Fruit fly (Drosophila melanogaster) whole organism, embryonic: ENCODE data around the gene Coq2.

Experiments used
- Antp ChIP-seq: fragments of 200-800 bp; sonication (Bioruptor generic); optimal IDR thresholded peaks from 3 replicates; lab custom pipeline; 2016; ENCODE audit warnings: missing biosample characterization, missing genetic modification characterization
- BtbVII ChIP-seq: fragments of 200-800 bp; sonication (Bioruptor generic); optimal IDR thresholded peaks from 3 replicates; lab custom pipeline; 2017; ENCODE audit warnings: missing biosample characterization, mild to moderate bottlenecking, missing genetic modification characterization
- CG11247 ChIP-seq: fragments of 200-800 bp; sonication (Bioruptor generic); IDR thresholded peaks from 2 replicates; pipeline ENCODE4 v1.3.6; 2022; ENCODE audit warnings: missing biosample characterization, missing genetic modification characterization
- CG12155 ChIP-seq: fragments of 200-800 bp; sonication (Bioruptor generic); optimal IDR thresholded peaks from 3 replicates; lab custom pipeline; 2016; ENCODE audit warnings: missing biosample characterization, missing genetic modification characterization
- CG12744 ChIP-seq: fragments of 200-800 bp; sonication (Bioruptor generic); optimal IDR thresholded peaks from 2 replicates; lab custom pipeline; 2016; ENCODE audit warnings: missing biosample characterization, missing genetic modification characterization
- CG13123 ChIP-seq: fragments of 200-800 bp; sonication (Bioruptor generic); optimal IDR thresholded peaks from 2 replicates; lab custom pipeline; 2016; ENCODE audit warnings: missing biosample characterization, missing genetic modification characterization
- CG15479 ChIP-seq: fragments of 200-800 bp; sonication (Bioruptor generic); optimal IDR thresholded peaks from 3 replicates; lab custom pipeline; 2019; ENCODE audit warnings: missing biosample characterization, mild to moderate bottlenecking, missing genetic modification characterization, moderate library complexity
- CG17612 ChIP-seq: fragments of 200-800 bp; sonication (Bioruptor generic); IDR thresholded peaks from 2 replicates; pipeline ENCODE4 v1.3.6; 2022; ENCODE audit warnings: missing biosample characterization, missing genetic modification characterization
- CG17802 ChIP-seq: fragments of 200-800 bp; sonication (Bioruptor generic); optimal IDR thresholded peaks from 2 replicates; lab custom pipeline; 2018; ENCODE audit warnings: missing biosample characterization, mild to moderate bottlenecking, missing genetic modification characterization, moderate library complexity
- CG18262 ChIP-seq: fragments of 200-800 bp; optimal IDR thresholded peaks from 3 replicates; lab custom pipeline; 2019; ENCODE audit warnings: missing biosample characterization, mild to moderate bottlenecking, missing genetic modification characterization, moderate library complexity
- CG33557 ChIP-seq: fragments of 200-800 bp; sonication (Bioruptor generic); optimal IDR thresholded peaks from 2 replicates; lab custom pipeline; 2019; ENCODE audit warnings: missing biosample characterization, mild to moderate bottlenecking, missing genetic modification characterization, moderate library complexity
- CG4360 ChIP-seq: fragments of 200-800 bp; sonication (Bioruptor generic); IDR thresholded peaks from 2 replicates; pipeline ENCODE4 v1.3.6; 2022; ENCODE audit warnings: missing biosample characterization, missing genetic modification characterization
- CG5180 ChIP-seq: fragments of 200-800 bp; sonication (Bioruptor generic); optimal IDR thresholded peaks from 3 replicates; lab custom pipeline; 2017; ENCODE audit warnings: missing biosample characterization, missing genetic modification characterization, mild to moderate bottlenecking, moderate library complexity, missing genetic modification reagents
- CG7372 ChIP-seq: fragments of 200-800 bp; sonication (Bioruptor generic); IDR thresholded peaks from 2 replicates; pipeline ENCODE4 v1.3.6; 2022; ENCODE audit warnings: missing biosample characterization, missing genetic modification characterization
- CG7839 ChIP-seq: fragments of 200-800 bp; sonication (Bioruptor generic); optimal IDR thresholded peaks from 3 replicates; lab custom pipeline; 2018; ENCODE audit warnings: missing biosample characterization, mild to moderate bottlenecking, missing genetic modification characterization, moderate library complexity
- CG8290 ChIP-seq, 3 experiments: fragments of 200-800 bp; sonication (Bioruptor generic); optimal IDR thresholded peaks; 2 replicates each; lab custom pipeline; 2016 to 2019; ENCODE audit warnings: missing biosample characterization in 3 of 3, missing genetic modification characterization in 3 of 3, mild to moderate bottlenecking in 2 of 3, moderate library complexity in 1 of 3
- CG9215 ChIP-seq: fragments of 200-800 bp; sonication (Bioruptor generic); IDR thresholded peaks from 2 replicates; pipeline ENCODE4 v1.3.6; 2022; ENCODE audit warnings: missing biosample characterization, missing genetic modification characterization
- Dll ChIP-seq: fragments of 200-800 bp; sonication (Bioruptor generic); IDR thresholded peaks from 4 replicates; pipeline ENCODE4 v1.3.6; 2022; ENCODE audit warnings: missing biosample characterization, missing genetic modification characterization; ENCODE audit not compliant: partially characterized antibody
- Fer3 ChIP-seq: fragments of 200-800 bp; sonication (Bioruptor generic); optimal IDR thresholded peaks from 2 replicates; lab custom pipeline; 2018; ENCODE audit warnings: missing biosample characterization, mild to moderate bottlenecking, missing genetic modification characterization, moderate library complexity
- GATAe ChIP-seq: fragments of 200-800 bp; sonication (Bioruptor generic); conservative IDR thresholded peaks from 2 replicates; pipeline ENCODE4 v1.3.6; 2022; ENCODE audit warnings: missing biosample characterization, missing genetic modification characterization
- H2.0 ChIP-seq: fragments of 200-800 bp; sonication (Bioruptor generic); IDR thresholded peaks from 2 replicates; pipeline ENCODE4 v1.3.6; 2022; ENCODE audit warnings: missing biosample characterization, missing genetic modification characterization
- HHEX ChIP-seq: fragments of 200-800 bp; sonication (Bioruptor generic); optimal IDR thresholded peaks from 3 replicates; lab custom pipeline; 2017; ENCODE audit warnings: missing biosample characterization, mild to moderate bottlenecking, missing genetic modification characterization, missing genetic modification reagents
- Hr39 ChIP-seq: fragments of >200 bp; optimal IDR thresholded peaks from 2 replicates; lab custom pipeline; 2017
- Hr51 ChIP-seq, 2 experiments: fragments of 200-800 bp; sonication (Bioruptor generic); optimal IDR thresholded peaks; 2 replicates in 1 of 2; 3 replicates in 1 of 2; lab custom pipeline; 2016 to 2018; ENCODE audit warnings: missing biosample characterization in 2 of 2, missing genetic modification characterization in 2 of 2, mild to moderate bottlenecking in 1 of 2, moderate library complexity in 1 of 2
- Nf-YB ChIP-seq: fragments of 200-800 bp; sonication (Bioruptor generic); optimal IDR thresholded peaks from 3 replicates; lab custom pipeline; 2019; ENCODE audit warnings: missing biosample characterization, mild to moderate bottlenecking, missing genetic modification characterization, moderate library complexity
- Pdp1 ChIP-seq, 2 experiments: fragments of 200-800 bp; sonication (Bioruptor generic); optimal IDR thresholded peaks; 3 replicates each; lab custom pipeline; 2016; ENCODE audit warnings: missing biosample characterization in 2 of 2, missing genetic modification characterization in 2 of 2, mild to moderate bottlenecking in 1 of 2, moderate library complexity in 1 of 2
- Ravus ChIP-seq: fragments of 200-800 bp; sonication (Bioruptor generic); IDR thresholded peaks from 2 replicates; pipeline ENCODE4 v1.3.6; 2022; ENCODE audit warnings: missing biosample characterization, missing genetic modification characterization
- Trl ChIP-seq, 3 experiments: fragments of >200 bp in 2 of 3; fragments of 200-800 bp in 1 of 3; sonication (Bioruptor generic) in 1 of 3; optimal IDR thresholded peaks; 2 replicates in 1 of 3; 3 replicates in 2 of 3; lab custom pipeline; 2016 to 2017; ENCODE audit warnings: missing biosample characterization in 1 of 3, missing genetic modification characterization in 1 of 3
- aop ChIP-seq: fragments of 200-800 bp; sonication (Bioruptor generic); IDR thresholded peaks from 2 replicates; pipeline ENCODE4 v1.3.6; 2022; ENCODE audit warnings: missing biosample characterization, missing genetic modification characterization
- ash1 ChIP-seq: fragments of 200-800 bp; sonication (Bioruptor generic); optimal IDR thresholded peaks from 2 replicates; lab custom pipeline; 2018; ENCODE audit warnings: missing biosample characterization, mild to moderate bottlenecking, missing genetic modification characterization
- bowl ChIP-seq: fragments of 200-800 bp; sonication (Bioruptor generic); IDR thresholded peaks from 2 replicates; pipeline ENCODE4 v1.3.6; 2022; ENCODE audit warnings: missing biosample characterization, missing genetic modification characterization
- danr ChIP-seq: fragments of 200-800 bp; sonication (Bioruptor generic); IDR thresholded peaks from 2 replicates; pipeline ENCODE4 v1.3.6; 2022; ENCODE audit warnings: missing biosample characterization, missing genetic modification characterization
- fu2 ChIP-seq: fragments of 200-800 bp; sonication (Bioruptor generic); optimal IDR thresholded peaks from 2 replicates; lab custom pipeline; 2016; ENCODE audit warnings: missing biosample characterization, missing genetic modification characterization
- grn ChIP-seq: fragments of 200-800 bp; sonication (Bioruptor generic); optimal IDR thresholded peaks from 3 replicates; lab custom pipeline; 2017; ENCODE audit warnings: missing biosample characterization, missing genetic modification characterization
- gsb-n ChIP-seq: fragments of 200-800 bp; sonication (Bioruptor generic); optimal IDR thresholded peaks from 3 replicates; lab custom pipeline; 2018; ENCODE audit warnings: missing biosample characterization, mild to moderate bottlenecking, missing genetic modification characterization
- insv ChIP-seq, 2 experiments: fragments of 200-800 bp; sonication (Bioruptor generic); optimal IDR thresholded peaks; 3 replicates each; lab custom pipeline; 2016 to 2018; ENCODE audit warnings: missing biosample characterization in 2 of 2, missing genetic modification characterization in 2 of 2
- mld ChIP-seq: fragments of 200-800 bp; sonication (Bioruptor generic); IDR thresholded peaks from 3 replicates; pipeline ENCODE4 v1.3.6; 2022; ENCODE audit warnings: missing biosample characterization, missing genetic modification characterization; ENCODE audit not compliant: partially characterized antibody
- nerfin-2 ChIP-seq: fragments of 200-800 bp; sonication (Bioruptor generic); IDR thresholded peaks from 2 replicates; pipeline ENCODE4 v1.3.6; 2022; ENCODE audit warnings: missing biosample characterization, missing genetic modification characterization; ENCODE audit not compliant: partially characterized antibody
- pfk ChIP-seq: fragments of 200-800 bp; sonication (Bioruptor generic); optimal IDR thresholded peaks from 2 replicates; lab custom pipeline; 2018; ENCODE audit warnings: missing biosample characterization, mild to moderate bottlenecking, missing genetic modification characterization, moderate library complexity
- psq ChIP-seq: fragments of 200-800 bp; sonication (Bioruptor generic); optimal IDR thresholded peaks from 2 replicates; lab custom pipeline; 2017; ENCODE audit warnings: missing biosample characterization, missing genetic modification characterization
- pum ChIP-seq: fragments of 200-800 bp; sonication (Bioruptor generic); optimal IDR thresholded peaks from 2 replicates; lab custom pipeline; 2016; ENCODE audit warnings: missing biosample characterization, missing genetic modification characterization
- pzg ChIP-seq: fragments of 200-800 bp; sonication (Bioruptor generic); optimal IDR thresholded peaks from 3 replicates; lab custom pipeline; 2018; ENCODE audit warnings: missing biosample characterization, mild to moderate bottlenecking, missing genetic modification characterization, moderate library complexity
- schlank ChIP-seq: fragments of 200-800 bp; sonication (Bioruptor generic); optimal IDR thresholded peaks from 2 replicates; lab custom pipeline; 2018; ENCODE audit warnings: missing biosample characterization, mild to moderate bottlenecking, missing genetic modification characterization
- ssp ChIP-seq: fragments of 200-800 bp; sonication (Bioruptor generic); IDR thresholded peaks from 2 replicates; pipeline ENCODE4 v1.3.6; 2022; ENCODE audit warnings: missing biosample characterization, missing genetic modification characterization
- sug ChIP-seq: fragments of 200-800 bp; optimal IDR thresholded peaks from 2 replicates; lab custom pipeline; 2019; ENCODE audit warnings: missing biosample characterization, mild to moderate bottlenecking, missing genetic modification characterization, moderate library complexity
- tna ChIP-seq: fragments of 200-800 bp; sonication (Bioruptor generic); IDR thresholded peaks from 2 replicates; pipeline ENCODE4 v1.3.6; 2022; ENCODE audit warnings: missing biosample characterization, missing genetic modification characterization; ENCODE audit not compliant: partially characterized antibody
- tup ChIP-seq: fragments of 200-800 bp; sonication (Bioruptor generic); optimal IDR thresholded peaks from 2 replicates; lab custom pipeline; 2016; ENCODE audit warnings: missing biosample characterization, mild to moderate bottlenecking, missing genetic modification characterization, moderate library complexity
- vfl ChIP-seq: fragments of 200-800 bp; sonication (Bioruptor generic); optimal IDR thresholded peaks from 2 replicates; lab custom pipeline; 2016; ENCODE audit warnings: missing biosample characterization, missing genetic modification characterization

Gene Coq2

dm6 chr3R:8333768-8334470 is 17.6 kb upstream of the Coq2 start, which contains the start of gene Poxm (continued):
- TF ChIP-seq sug (tag; lab: Kevin White, UChicago) (peak; percentile 87), CG33557 (GFP tag; lab: Kevin White, UChicago) (peak; percentile 88), CG4360 (peak; percentile 10), Hr39 (lab: Kevin White, UChicago) (no peak), Hr51 (GFP tag; optimal IDR thresholded peaks at IDR 0.05; lab: Kevin White, UChicago) (peak; percentile 51 to 91), CG11247 (GFP tag; lab: Robert Waterston, UW) (peak; percentile 63), tup (GFP tag; lab: Kevin White, UChicago) (peak; percentile 60), Ravus (peak; percentile 59), CG17802 (tag; lab: Kevin White, UChicago) (peak; percentile 64), BtbVII (GFP tag; lab: Kevin White, UChicago) (peak; percentile 82), CG9215 (peak; percentile 89), danr (GFP tag; lab: Robert Waterston, UW) (peak; percentile 86), pzg (GFP tag; lab: Kevin White, UChicago) (no peak), grn (no peak), Dll (GFP tag; lab: Robert Waterston, UW) (no peak), pfk (GFP tag; lab: Kevin White, UChicago) (no peak), H2.0 (GFP tag; lab: Robert Waterston, UW) (peak; percentile 53), GATAe (GFP tag; lab: Robert Waterston, UW) (no peak), Antp (GFP tag; lab: Kevin White, UChicago) (peak; percentile 51), CG18262 (tag; lab: Kevin White, UChicago) (peak; percentile 97), gsb-n (peak; percentile 88), Trl (optimal IDR thresholded peaks at IDR 0.05; lab: Kevin White, UChicago) (peak; percentile 47 to 78), Trl (GFP tag; optimal IDR thresholded peaks at IDR 0.05; lab: Kevin White, UChicago) (peak; percentile 58), CG7372 (GFP tag; lab: Robert Waterston, UW) (peak; percentile 89), psq (GFP tag; lab: Kevin White, UChicago) (peak; percentile 71), HHEX (GFP tag; lab: Kevin White, UChicago) (peak; percentile 89), pum (GFP tag; lab: Kevin White, UChicago) (peak; percentile 74), CG15479 (GFP tag; lab: Kevin White, UChicago) (no peak), Nf-YB (GFP tag; lab: Kevin White, UChicago) (peak; percentile 94), bowl (no peak), CG17612 (no peak; the same call in 1 of the 2 replicates), mld (GFP tag; lab: Robert Waterston, UW) (0 out of 3 replicates have a peak, but pooled peaks have one; percentile 49), aop (GFP tag; lab: Robert Waterston, UW) (no peak), CG12155 (peak; percentile 78), CG5180 (GFP tag; lab: Kevin White, UChicago) (peak; percentile 81), CG7839 (peak; percentile 97), CG8290 (GFP tag; optimal IDR thresholded peaks at IDR 0.05; lab: Kevin White, UChicago) (peak; percentile 78), CG8290 (tag; optimal IDR thresholded peaks at IDR 0.05; lab: Kevin White, UChicago) (peak in 1 of 2 experiments; percentile 83), fu2 (GFP tag; lab: Kevin White, UChicago) (no peak), insv (GFP tag; optimal IDR thresholded peaks at IDR 0.05; lab: Kevin White, UChicago) (peak in 1 of 2 experiments; percentile 19), CG13123 (peak; percentile 74), ash1 (GFP tag; lab: Kevin White, UChicago) (no peak), tna (GFP tag; lab: Robert Waterston, UW) (no peak), Pdp1 (GFP tag; optimal IDR thresholded peaks at IDR 0.05; lab: Kevin White, UChicago) (peak; percentile 76 to 77), vfl (GFP tag; lab: Kevin White, UChicago) (peak; percentile 58), Fer3 (tag; lab: Kevin White, UChicago) (peak; percentile 80), ssp (GFP tag; lab: Robert Waterston, UW) (peak; percentile 89), CG12744 (GFP tag; lab: Kevin White, UChicago) (no peak), schlank (tag; lab: Kevin White, UChicago) (no peak), nerfin-2 (no peak)
